Fruit fly (Drosophila melanogaster): ENCODE data around the gene daw.

daw gene

DNA sequence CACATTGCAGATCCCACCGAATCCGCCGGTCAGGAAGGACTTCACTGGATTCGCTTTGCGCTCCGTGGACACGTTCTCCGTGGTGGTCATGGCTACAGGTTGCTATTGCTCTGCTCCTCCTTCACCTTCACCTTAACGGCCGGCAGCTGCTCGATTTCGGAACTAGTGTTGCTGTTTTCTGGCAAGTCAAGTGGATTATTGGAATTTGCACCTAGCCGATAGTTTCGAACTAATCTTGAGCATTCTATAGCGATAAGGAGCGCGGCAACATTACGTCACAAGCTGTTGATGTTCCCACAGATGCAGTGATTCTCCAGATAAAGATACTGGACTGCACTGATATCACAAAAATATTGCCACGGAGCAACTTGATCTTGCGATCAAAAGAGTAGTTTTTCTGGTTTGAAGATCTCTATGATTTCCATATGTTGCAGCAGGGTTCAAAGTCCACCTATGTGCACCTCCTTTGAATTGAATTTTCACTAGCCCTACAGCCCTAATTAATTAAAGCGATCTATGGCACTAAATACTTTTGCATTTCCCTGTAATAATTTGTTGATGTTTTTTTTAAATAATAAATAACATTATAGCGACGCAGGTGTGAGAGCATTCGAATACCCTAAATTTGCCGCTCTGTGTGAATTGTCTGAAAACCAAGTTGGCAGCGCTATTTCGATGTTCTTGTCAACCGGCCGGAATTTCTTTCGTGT, 35.4 kb upstream of the daw start, which contains the start of the genes colt and HINT1 (continued):
- TF ChIP-seq Trl (optimal IDR thresholded peaks at IDR 0.05) (no peak), Trl (GFP tag; optimal IDR thresholded peaks at IDR 0.05) (no peak), CG4820 (GFP tag; optimal IDR thresholded peaks at IDR 0.05) (no peak), sim (GFP tag; IDR thresholded peaks at IDR 0.05) (no peak), CG31441 (GFP tag; IDR thresholded peaks at IDR 0.05) (peak; percentile 34; the same call in 1 of the 2 replicates), Bgb (GFP tag; IDR thresholded peaks at IDR 0.05; ENCODE audit: partially characterized antibody) (no peak), Kr (GFP tag; optimal IDR thresholded peaks at IDR 0.05) (no peak), Vsx1 (GFP tag; optimal IDR thresholded peaks at IDR 0.05) (peak; percentile 59), CG10431 (GFP tag; optimal IDR thresholded peaks at IDR 0.05) (peak; percentile 22), peb (GFP tag; IDR thresholded peaks at IDR 0.05) (no peak), eve (GFP tag; optimal IDR thresholded peaks at IDR 0.05) (no peak), ato (GFP tag; IDR thresholded peaks at IDR 0.05; ENCODE audit: partially characterized antibody) (no peak), pita (GFP tag; optimal IDR thresholded peaks at IDR 0.05) (no peak), CG7357 (GFP tag; IDR thresholded peaks at IDR 0.05) (no peak), sc (optimal IDR thresholded peaks at IDR 0.05) (no peak), sc (GFP tag; optimal IDR thresholded peaks at IDR 0.05) (no peak), Atf6 (GFP tag; IDR thresholded peaks at IDR 0.05) (no peak), CG42726 (GFP tag; IDR thresholded peaks at IDR 0.05; ENCODE audit: partially characterized antibody) (0 out of 2 replicates have a peak, but pooled peaks have one; percentile 42), ham (GFP tag; IDR thresholded peaks at IDR 0.05) (no peak), Ptx1 (GFP tag; IDR thresholded peaks at IDR 0.05) (no peak), Hr39 (optimal IDR thresholded peaks at IDR 0.05) (no peak), C15 (GFP tag; IDR thresholded peaks at IDR 0.05) (no peak), TFAM (GFP tag; optimal IDR thresholded peaks at IDR 0.05) (no peak), dpn (GFP tag; optimal IDR thresholded peaks at IDR 0.05) (no peak), CG34224 (GFP tag; IDR thresholded peaks at IDR 0.05; ENCODE audit: partially characterized antibody) (no peak; the same call in 2 of the 3 replicates), CG3847 (GFP tag; IDR thresholded peaks at IDR 0.05) (peak; percentile 84), ash1 (GFP tag; optimal IDR thresholded peaks at IDR 0.05) (no peak), BtbVII (GFP tag; optimal IDR thresholded peaks at IDR 0.05) (no peak), CG17612 (GFP tag; IDR thresholded peaks at IDR 0.05) (no peak), CG14667 (GFP tag; IDR thresholded peaks at IDR 0.05) (no peak), CG14965 (GFP tag; optimal IDR thresholded peaks at IDR 0.05; ENCODE audit: borderline replicate concordance) (no peak), disco-r (GFP tag; optimal IDR thresholded peaks at IDR 0.05) (no peak), Neu2 (GFP tag; optimal IDR thresholded peaks at IDR 0.05; ENCODE audit: borderline replicate concordance) (no peak), ind (GFP tag; optimal IDR thresholded peaks at IDR 0.05) (no peak), ems (GFP tag; optimal IDR thresholded peaks at IDR 0.05) (peak; percentile 25), sug (tag; optimal IDR thresholded peaks at IDR 0.05) (peak; percentile 41), mld (GFP tag; IDR thresholded peaks at IDR 0.05; ENCODE audit: partially characterized antibody) (no peak), CG1603 (tag; optimal IDR thresholded peaks at IDR 0.05) (peak; percentile 66), CG18011 (GFP tag; optimal IDR thresholded peaks at IDR 0.05) (no peak), CrebB (tag; optimal IDR thresholded peaks at IDR 0.05) (no peak), Sox100B (GFP tag; optimal IDR thresholded peaks at IDR 0.05) (no peak), kay (GFP tag; optimal IDR thresholded peaks at IDR 0.05) (no peak), CG17359 (tag; optimal IDR thresholded peaks at IDR 0.05) (no peak), Med (GFP tag) (peak; percentile 85), oc (tag; optimal IDR thresholded peaks at IDR 0.05) (no peak), CG8290 (GFP tag; optimal IDR thresholded peaks at IDR 0.05) (no peak), CG8290 (tag; optimal IDR thresholded peaks at IDR 0.05) (peak in 1 of 2 experiments; percentile 18), unpg (GFP tag; optimal IDR thresholded peaks at IDR 0.05) (no peak), crp (GFP tag; optimal IDR thresholded peaks at IDR 0.05) (peak in 1 of 2 experiments; percentile 54), CG17829 (tag; optimal IDR thresholded peaks at IDR 0.05) (peak; percentile 52), zf30C (GFP tag; optimal IDR thresholded peaks at IDR 0.05) (peak; percentile 6)

Data from whole organism, embryonic.